Fruit fly (Drosophila melanogaster) whole organism, embryonic: ENCODE results near the gene Jhbp13.
A peak's percentile ranks its signal among the peaks of the same experiment; 100 is the strongest.

Experiments used
- BEAF-32 ChIP-seq: fragments of 200-800 bp; sonication (Bioruptor generic); optimal IDR thresholded peaks from 3 replicates; lab custom pipeline; 2017; ENCODE audit warnings: missing biosample characterization, missing genetic modification characterization, mild to moderate bottlenecking, moderate library complexity, missing genetic modification reagents
- Bgb ChIP-seq: fragments of 200-800 bp; sonication (Bioruptor generic); IDR thresholded peaks from 2 replicates; pipeline ENCODE4 v1.3.6; 2022; ENCODE audit warnings: missing biosample characterization, missing genetic modification characterization; ENCODE audit not compliant: partially characterized antibody
- CG10959 ChIP-seq: fragments of 200-800 bp; sonication (Bioruptor generic); IDR thresholded peaks from 2 replicates; pipeline ENCODE4 v1.3.6; 2022; ENCODE audit warnings: missing biosample characterization, missing genetic modification characterization
- CG12299 ChIP-seq: fragments of 200-800 bp; sonication (Bioruptor generic); optimal IDR thresholded peaks from 2 replicates; lab custom pipeline; 2018; ENCODE audit warnings: missing biosample characterization, mild to moderate bottlenecking, missing genetic modification characterization
- CG12769 ChIP-seq: fragments of 200-800 bp; sonication (Bioruptor generic); optimal IDR thresholded peaks from 2 replicates; lab custom pipeline; 2019; ENCODE audit warnings: missing biosample characterization, mild to moderate bottlenecking, missing genetic modification characterization, moderate library complexity
- CG13775 ChIP-seq: fragments of 200-800 bp; sonication (Bioruptor generic); optimal IDR thresholded peaks from 3 replicates; lab custom pipeline; 2017; ENCODE audit warnings: missing biosample characterization, mild to moderate bottlenecking, missing genetic modification characterization
- CG17568 ChIP-seq: fragments of 200-800 bp; sonication (Bioruptor generic); optimal IDR thresholded peaks from 2 replicates; lab custom pipeline; 2018; ENCODE audit warnings: missing biosample characterization, mild to moderate bottlenecking, missing genetic modification characterization, moderate library complexity
- CG17829 ChIP-seq: fragments of 200-800 bp; optimal IDR thresholded peaks from 2 replicates; lab custom pipeline; 2019; ENCODE audit warnings: missing biosample characterization, mild to moderate bottlenecking, missing genetic modification characterization, moderate library complexity
- CG2202 ChIP-seq: fragments of 200-800 bp; sonication (Bioruptor generic); optimal IDR thresholded peaks from 2 replicates; lab custom pipeline; 2018; ENCODE audit warnings: missing biosample characterization, mild to moderate bottlenecking, missing genetic modification characterization
- CG33213 ChIP-seq: fragments of 200-800 bp; sonication (Bioruptor generic); optimal IDR thresholded peaks from 3 replicates; lab custom pipeline; 2016; ENCODE audit warnings: missing biosample characterization, missing genetic modification characterization
- CG34422 ChIP-seq: fragments of 200-800 bp; sonication (Bioruptor generic); IDR thresholded peaks from 3 replicates; pipeline ENCODE4 v1.3.6; 2022; ENCODE audit warnings: missing biosample characterization, missing genetic modification characterization
- CG3726 ChIP-seq: fragments of 200-800 bp; sonication (Bioruptor generic); IDR thresholded peaks from 3 replicates; pipeline ENCODE4, ENCODE4 v1.3.6; 2022; ENCODE audit warnings: missing biosample characterization, missing genetic modification characterization
- CG3847 ChIP-seq: fragments of 200-800 bp; sonication (Bioruptor generic); IDR thresholded peaks from 2 replicates; pipeline ENCODE4 v1.3.6; 2022; ENCODE audit warnings: missing biosample characterization, missing genetic modification characterization
- CG3995 ChIP-seq: fragments of 200-800 bp; sonication (Bioruptor generic); optimal IDR thresholded peaks from 3 replicates; lab custom pipeline; 2016; ENCODE audit warnings: missing biosample characterization, missing genetic modification characterization
- CG9797 ChIP-seq: fragments of 200-800 bp; sonication (Bioruptor generic); optimal IDR thresholded peaks from 3 replicates; lab custom pipeline; 2018; ENCODE audit warnings: missing biosample characterization, mild to moderate bottlenecking, missing genetic modification characterization
- CG9817 ChIP-seq: fragments of 200-800 bp; sonication (Bioruptor generic); optimal IDR thresholded peaks from 2 replicates; lab custom pipeline; 2018; ENCODE audit warnings: missing biosample characterization, mild to moderate bottlenecking, missing genetic modification characterization, moderate library complexity
- D19A ChIP-seq: fragments of 200-800 bp; optimal IDR thresholded peaks from 3 replicates; lab custom pipeline; 2019; ENCODE audit warnings: missing biosample characterization, mild to moderate bottlenecking, missing genetic modification characterization, moderate library complexity
- Dek ChIP-seq: fragments of 200-800 bp; sonication (Bioruptor generic); optimal IDR thresholded peaks from 3 replicates; lab custom pipeline; 2019; ENCODE audit warnings: missing biosample characterization, mild to moderate bottlenecking, missing genetic modification characterization, moderate library complexity
- Dll ChIP-seq: fragments of 200-800 bp; sonication (Bioruptor generic); IDR thresholded peaks from 4 replicates; pipeline ENCODE4 v1.3.6; 2022; ENCODE audit warnings: missing biosample characterization, missing genetic modification characterization; ENCODE audit not compliant: partially characterized antibody
- Doc3 ChIP-seq: fragments of 200-800 bp; sonication (Bioruptor generic); IDR thresholded peaks from 3 replicates; pipeline ENCODE4 v1.3.6; 2022; ENCODE audit warnings: missing biosample characterization, missing genetic modification characterization; ENCODE audit not compliant: partially characterized antibody
- Dp ChIP-seq: fragments of 200-800 bp; sonication (Bioruptor generic); optimal IDR thresholded peaks from 2 replicates; lab custom pipeline; 2018; ENCODE audit warnings: missing biosample characterization, mild to moderate bottlenecking, missing genetic modification characterization, moderate library complexity
- HmgD ChIP-seq: fragments of 200-800 bp; sonication (Bioruptor generic); optimal IDR thresholded peaks from 3 replicates; lab custom pipeline; 2016; ENCODE audit warnings: missing biosample characterization, missing genetic modification characterization
- HmgZ ChIP-seq: fragments of 200-800 bp; sonication (Bioruptor generic); optimal IDR thresholded peaks from 2 replicates; lab custom pipeline; 2018; ENCODE audit warnings: missing biosample characterization, mild to moderate bottlenecking, missing genetic modification characterization
- Hmr ChIP-seq: fragments of 200-800 bp; sonication (Bioruptor generic); optimal IDR thresholded peaks from 3 replicates; lab custom pipeline; 2017; ENCODE audit warnings: mild to moderate bottlenecking, missing biosample characterization, missing genetic modification reagents, missing genetic modification characterization
- Hr3 ChIP-seq: fragments of 200-800 bp; sonication (Bioruptor generic); optimal IDR thresholded peaks from 3 replicates; lab custom pipeline; 2016; ENCODE audit warnings: missing biosample characterization, missing genetic modification characterization
- Lim3 ChIP-seq: fragments of 200-800 bp; sonication (Bioruptor generic); IDR thresholded peaks from 2 replicates; pipeline ENCODE4 v1.3.6; 2022; ENCODE audit warnings: missing biosample characterization, missing genetic modification characterization
- Mes4 ChIP-seq: fragments of 200-800 bp; sonication (Bioruptor generic); optimal IDR thresholded peaks from 2 replicates; lab custom pipeline; 2016; ENCODE audit warnings: missing biosample characterization, missing genetic modification characterization
- Sry-δ ChIP-seq: fragments of 200-800 bp; sonication (Bioruptor generic); optimal IDR thresholded peaks from 2 replicates; lab custom pipeline; 2016; ENCODE audit warnings: missing biosample characterization, missing genetic modification characterization
- ci ChIP-seq: fragments of 200-800 bp; sonication (Bioruptor generic); IDR thresholded peaks from 3 replicates; pipeline ENCODE4 v1.3.6; 2022; ENCODE audit warnings: missing biosample characterization, missing genetic modification characterization
- dimm ChIP-seq: fragments of 200-800 bp; sonication (Bioruptor generic); IDR thresholded peaks from 2 replicates; pipeline ENCODE4 v1.3.6; 2022; ENCODE audit warnings: missing biosample characterization, missing genetic modification characterization
- emc ChIP-seq: fragments of 200-800 bp; sonication (Bioruptor generic); optimal IDR thresholded peaks from 2 replicates; lab custom pipeline; 2016; ENCODE audit warnings: missing biosample characterization, missing genetic modification characterization
- ewg ChIP-seq: fragments of 200-800 bp; sonication (Bioruptor generic); optimal IDR thresholded peaks from 3 replicates; lab custom pipeline; 2017; ENCODE audit warnings: mild to moderate bottlenecking, missing biosample characterization, missing genetic modification reagents, missing genetic modification characterization
- fd96Cb ChIP-seq: fragments of 200-800 bp; sonication (Bioruptor generic); optimal IDR thresholded peaks from 2 replicates; lab custom pipeline; 2018; ENCODE audit warnings: missing biosample characterization, mild to moderate bottlenecking, missing genetic modification characterization, moderate library complexity
- knrl ChIP-seq: fragments of 200-800 bp; sonication (Bioruptor generic); IDR thresholded peaks from 3 replicates; pipeline ENCODE4 v1.3.6; 2022; ENCODE audit warnings: missing biosample characterization, missing genetic modification characterization; ENCODE audit not compliant: partially characterized antibody
- lilli ChIP-seq: fragments of 200-800 bp; sonication (Bioruptor generic); optimal IDR thresholded peaks from 3 replicates; lab custom pipeline; 2016; ENCODE audit warnings: missing biosample characterization, missing genetic modification characterization
- nmo ChIP-seq: fragments of 200-800 bp; sonication (Bioruptor generic); optimal IDR thresholded peaks from 2 replicates; lab custom pipeline; 2018; ENCODE audit warnings: missing biosample characterization, mild to moderate bottlenecking, missing genetic modification characterization, moderate library complexity
- odd ChIP-seq: fragments of 200-800 bp; sonication (Bioruptor generic); optimal IDR thresholded peaks from 2 replicates; lab custom pipeline; 2017; ENCODE audit warnings: missing biosample characterization, mild to moderate bottlenecking, missing genetic modification characterization
- otp ChIP-seq: fragments of 200-800 bp; sonication (Bioruptor generic); IDR thresholded peaks from 3 replicates; pipeline ENCODE4, ENCODE4 v1.3.6; 2022; ENCODE audit warnings: missing biosample characterization, missing genetic modification characterization
- pan ChIP-seq, 4 experiments: fragments of >200 bp in 3 of 4; fragments of 200-800 bp in 1 of 4; sonication (Bioruptor generic) in 1 of 4; optimal IDR thresholded peaks in 3 of 4; IDR thresholded peaks in 1 of 4; 2 replicates each; pipeline versions ENCODE4 v1.3.6 to Lab custom; 2017 to 2022; ENCODE audit warnings: missing biosample characterization in 2 of 4, missing genetic modification characterization in 2 of 4, mixed read lengths in 1 of 4
- pros ChIP-seq: fragments of 200-800 bp; sonication (Bioruptor generic); optimal IDR thresholded peaks from 3 replicates; lab custom pipeline; 2019; ENCODE audit warnings: missing biosample characterization, mild to moderate bottlenecking, missing genetic modification characterization, moderate library complexity
- ranshi ChIP-seq: fragments of 200-800 bp; sonication (Bioruptor generic); IDR thresholded peaks from 2 replicates; pipeline ENCODE4 v1.3.6; 2022; ENCODE audit warnings: missing biosample characterization, missing genetic modification characterization
- row ChIP-seq: fragments of 200-800 bp; sonication (Bioruptor generic); IDR thresholded peaks from 3 replicates; pipeline ENCODE4 v1.3.6; 2022; ENCODE audit warnings: missing biosample characterization, missing genetic modification characterization
- sima ChIP-seq: fragments of 200-800 bp; sonication (Bioruptor generic); optimal IDR thresholded peaks from 2 replicates; lab custom pipeline; 2016; ENCODE audit warnings: missing biosample characterization, missing genetic modification characterization
- sna ChIP-seq: fragments of 200-800 bp; sonication (Bioruptor generic); IDR thresholded peaks from 2 replicates; pipeline ENCODE4 v1.3.6; 2022; ENCODE audit warnings: missing biosample characterization, missing genetic modification characterization; ENCODE audit not compliant: partially characterized antibody
- stc ChIP-seq: fragments of 200-800 bp; sonication (Bioruptor generic); IDR thresholded peaks from 2 replicates; pipeline ENCODE4 v1.3.6; 2022; ENCODE audit warnings: missing biosample characterization, missing genetic modification characterization
- tgo ChIP-seq: fragments of 200-800 bp; sonication (Bioruptor generic); IDR thresholded peaks from 3 replicates; pipeline ENCODE4 v1.3.6; 2022; ENCODE audit warnings: missing biosample characterization, missing genetic modification characterization
- vfl ChIP-seq: fragments of 200-800 bp; sonication (Bioruptor generic); optimal IDR thresholded peaks from 2 replicates; lab custom pipeline; 2016; ENCODE audit warnings: missing biosample characterization, missing genetic modification characterization
- zf30C ChIP-seq: fragments of 200-800 bp; sonication (Bioruptor generic); optimal IDR thresholded peaks from 3 replicates; lab custom pipeline; 2018; ENCODE audit warnings: missing biosample characterization, mild to moderate bottlenecking, missing genetic modification characterization

The Jhbp13 gene

DNA sequence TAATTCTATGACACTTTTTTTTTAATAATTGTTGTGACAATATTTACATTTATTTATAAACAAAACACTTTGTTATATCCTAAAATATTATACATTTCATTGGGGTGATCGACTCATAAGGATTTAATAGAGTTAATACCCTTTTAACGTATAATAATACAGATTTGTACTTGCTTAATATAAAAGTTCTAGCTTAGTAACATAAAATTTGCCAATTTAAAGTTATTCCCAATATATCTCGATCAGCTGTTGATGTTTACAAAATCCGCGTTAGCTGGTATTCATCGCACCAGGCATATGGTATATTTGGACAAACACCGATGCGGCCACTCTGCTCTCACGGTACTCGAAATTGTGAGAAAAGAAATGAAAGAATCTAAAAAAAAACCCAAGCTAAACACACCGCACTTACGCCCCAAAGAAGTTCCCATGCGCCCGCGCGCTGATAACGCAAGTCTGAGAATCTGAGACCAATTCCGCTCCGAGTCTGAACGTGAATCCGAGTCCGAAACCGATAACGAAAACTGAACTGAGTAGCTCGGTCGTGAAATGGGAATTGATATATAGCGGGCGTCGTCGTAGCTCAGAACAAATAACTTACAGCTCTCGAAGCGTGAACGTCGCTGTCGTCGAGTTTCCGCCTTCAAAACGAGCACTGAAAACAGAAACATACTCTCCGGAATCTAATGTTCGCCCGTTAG lies 36.2 kb upstream of the Jhbp13 start, which contains the start of gene Pect (continued):
- peak; percentile 81 for TF ChIP-seq row (GFP tag; lab: Robert Waterston, UW)
- TF ChIP-seq odd: no peak
- no peak for TF ChIP-seq CG3726
- no peak for TF ChIP-seq D19A
- 0 out of 2 replicates have a peak, but pooled peaks have one; percentile 28 for TF ChIP-seq CG3847 (GFP tag; lab: Robert Waterston, UW)
- no peak for TF ChIP-seq sima
- no peak for TF ChIP-seq CG10959 (GFP tag; lab: Robert Waterston, UW)
- TF ChIP-seq emc (GFP tag; lab: Kevin White, UChicago): no peak
- no peak for TF ChIP-seq zf30C (GFP tag; lab: Kevin White, UChicago)
- TF ChIP-seq ewg (GFP tag; lab: Kevin White, UChicago): peak; percentile 98
- peak; percentile 58 for TF ChIP-seq Dek (tag; lab: Kevin White, UChicago)
- peak; percentile 19; the same call in 1 of the 2 replicates for TF ChIP-seq stc (GFP tag; lab: Robert Waterston, UW)
- TF ChIP-seq Lim3 (GFP tag; lab: Robert Waterston, UW): no peak
- TF ChIP-seq Hmr (GFP tag; lab: Kevin White, UChicago): peak; percentile 6
- no peak for TF ChIP-seq vfl (GFP tag; lab: Kevin White, UChicago)
- TF ChIP-seq CG17829 (tag; lab: Kevin White, UChicago): peak; percentile 14
- TF ChIP-seq Hr3: peak; percentile 37
- TF ChIP-seq CG3995: no peak
- peak; percentile 15; the same call in 1 of the 3 replicates for TF ChIP-seq CG34422 (GFP tag; lab: Robert Waterston, UW)
- no peak for TF ChIP-seq Mes4 (GFP tag; lab: Kevin White, UChicago)
- TF ChIP-seq CG17568 (GFP tag; lab: Kevin White, UChicago): no peak
- TF ChIP-seq sna: 0 out of 2 replicates have a peak, but pooled peaks have one; percentile 35
- TF ChIP-seq Bgb (GFP tag; lab: Robert Waterston, UW): peak; percentile 65; the same call in 1 of the 2 replicates
- peak; percentile 37; the same call in 2 of the 3 replicates for TF ChIP-seq tgo (GFP tag; lab: Robert Waterston, UW)
- TF ChIP-seq pan (optimal IDR thresholded peaks at IDR 0.05; lab: Kevin White, UChicago): no peak
- TF ChIP-seq pan (GFP tag; optimal IDR thresholded peaks at IDR 0.05 in 1 of 2, IDR thresholded peaks at IDR 0.05 in 1 of 2): peak in 1 of 2 experiments; percentile 4
- TF ChIP-seq CG13775: peak; percentile 52
- 0 out of 3 replicates have a peak, but pooled peaks have one; percentile 36 for TF ChIP-seq Doc3 (GFP tag; lab: Robert Waterston, UW)
- TF ChIP-seq HmgZ (tag; lab: Kevin White, UChicago): peak; percentile 62
- TF ChIP-seq Sry-δ (GFP tag; lab: Kevin White, UChicago): peak; percentile 53
- peak; percentile 16 for TF ChIP-seq CG9817 (tag; lab: Kevin White, UChicago)
- TF ChIP-seq ci (GFP tag; lab: Robert Waterston, UW): peak; percentile 9; the same call in 1 of the 3 replicates
- TF ChIP-seq lilli (GFP tag; lab: Kevin White, UChicago): no peak
- peak; percentile 83 for TF ChIP-seq BEAF-32 (GFP tag; lab: Kevin White, UChicago)
- peak; percentile 34 for TF ChIP-seq HmgD (GFP tag; lab: Kevin White, UChicago)
- peak; percentile 42; the same call in 1 of the 2 replicates for TF ChIP-seq ranshi (GFP tag; lab: Robert Waterston, UW)
- TF ChIP-seq Dp (GFP tag; lab: Kevin White, UChicago): peak; percentile 10
- TF ChIP-seq CG12299 (tag; lab: Kevin White, UChicago): peak; percentile 49
- no peak for TF ChIP-seq dimm (GFP tag; lab: Robert Waterston, UW)
- no peak for TF ChIP-seq CG2202
- peak; percentile 73 for TF ChIP-seq nmo
- TF ChIP-seq fd96Cb (tag; lab: Kevin White, UChicago): peak; percentile 12
- TF ChIP-seq Dll (GFP tag; lab: Robert Waterston, UW): peak; percentile 62; the same call in 2 of the 4 replicates
- TF ChIP-seq knrl (GFP tag; lab: Robert Waterston, UW): 0 out of 3 replicates have a peak, but pooled peaks have one; percentile 43
- TF ChIP-seq CG9797 (GFP tag; lab: Kevin White, UChicago): peak; percentile 80
- peak; percentile 0 for TF ChIP-seq CG33213
- TF ChIP-seq pros (GFP tag; lab: Kevin White, UChicago): peak; percentile 31
- TF ChIP-seq CG12769 (tag; lab: Kevin White, UChicago): no peak
- no peak for TF ChIP-seq otp (GFP tag; lab: Robert Waterston, UW)
